Fruit fly (Drosophila melanogaster) whole organism, prepupa: ENCODE measurements around the gene LSm3.

Experiments used
- CG31627 ChIP-seq: fragments of 200-800 bp; sonication (Bioruptor generic); optimal IDR thresholded peaks from 3 replicates; lab custom pipeline; 2016; ENCODE audit warnings: missing biosample characterization, missing genetic modification characterization
- Ets21C ChIP-seq: fragments of 200-800 bp; sonication (Bioruptor generic); optimal IDR thresholded peaks from 3 replicates; lab custom pipeline; 2016; ENCODE audit warnings: missing biosample characterization, missing genetic modification characterization
- acj6 ChIP-seq: fragments of 200-800 bp; sonication (Bioruptor generic); optimal IDR thresholded peaks from 3 replicates; lab custom pipeline; 2016; ENCODE audit warnings: missing biosample characterization, missing genetic modification characterization

dm6 chr3R:23947002-23947401 lies 49.1 kb upstream of the LSm3 start:
- TF ChIP-seq acj6 (GFP tag; lab: Kevin White, UChicago) = no peak
- TF ChIP-seq CG31627 (GFP tag; lab: Kevin White, UChicago) = no peak
- TF ChIP-seq Ets21C (GFP tag; lab: Kevin White, UChicago) = no peak
